Fruit fly (Drosophila melanogaster) whole organism: ENCODE data around the gene CG43739.

Experiments
- Dll ChIP-seq: fragments of >200 bp; optimal IDR thresholded peaks from 2 replicates; lab custom pipeline; 2017
- pan ChIP-seq: fragments of >200 bp; optimal IDR thresholded peaks from 2 replicates; lab custom pipeline; 2017

DNA sequence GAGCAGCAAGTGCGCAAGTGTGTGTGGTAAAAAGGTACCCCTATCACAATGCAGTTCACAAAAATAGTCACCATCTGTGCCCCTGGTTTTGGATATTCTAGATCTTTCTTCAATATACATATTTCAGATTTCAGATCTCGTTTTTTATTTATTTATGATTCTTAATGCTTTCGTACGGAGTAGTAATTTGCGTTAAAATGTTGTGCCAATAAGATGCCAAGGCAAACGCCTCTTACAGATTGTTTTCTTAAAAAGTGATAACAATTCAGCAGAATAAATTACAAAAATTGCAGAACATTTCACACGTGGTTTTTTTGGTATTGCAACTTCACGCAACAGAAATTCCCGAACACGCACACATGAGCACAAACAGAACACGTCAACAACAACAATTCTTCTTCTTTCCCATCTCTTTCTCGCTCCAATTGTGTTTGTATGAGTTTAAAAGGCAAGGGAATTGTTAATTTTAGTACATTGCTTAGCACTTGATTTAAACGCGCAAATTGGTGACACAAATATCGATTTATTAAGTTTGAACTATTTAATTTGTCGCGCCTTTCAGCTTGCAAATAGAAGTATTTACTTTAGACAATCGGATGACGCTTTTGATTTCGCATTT lies 566 bp downstream of the CG43739 start:
- TF ChIP-seq pan (lab: Kevin White, UChicago) = no peak
- no peak for TF ChIP-seq Dll (lab: Kevin White, UChicago)
